Worm (Caenorhabditis elegans): Measurements from ENCODE around the gene H04M03.3.

Gene H04M03.3

DNA sequence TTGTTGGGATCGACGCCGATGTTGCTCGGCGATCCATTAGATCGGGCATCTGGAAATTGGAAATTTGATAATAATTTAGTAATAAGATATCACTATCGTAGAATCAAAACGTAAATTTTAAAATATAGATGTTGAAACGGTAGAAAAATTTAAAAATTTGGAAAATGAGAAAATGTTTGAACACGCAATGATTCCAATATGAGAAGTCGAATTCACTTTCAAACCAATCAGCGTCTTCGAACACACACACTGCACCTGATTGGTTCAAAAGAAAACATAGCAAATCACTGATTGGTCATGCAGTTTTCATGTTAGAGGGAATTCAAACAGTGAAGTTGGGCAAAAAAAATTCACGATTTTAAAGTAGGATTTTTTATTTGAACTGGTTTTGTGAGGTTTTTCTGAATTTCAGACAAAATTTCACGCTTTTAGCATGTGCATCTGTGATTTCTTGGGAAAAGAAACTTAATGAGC is 12.0 kb downstream of the H04M03.3 start, which contains the start of gene H04M03.12:
H04M03.12 (minus strand) TSS at position 51 of the 474 bp plus-strand sequence.
- TF ChIP-seq pqm-1 (tag; optimal IDR thresholded peaks at IDR 0.05) (no peak), F44E2.7 (GFP tag; IDR thresholded peaks at IDR 0.05) (no peak), vab-7 (GFP tag; IDR thresholded peaks at IDR 0.05) (no peak), nhr-111 (GFP tag; optimal IDR thresholded peaks at IDR 0.05) (no peak), spr-3 (GFP tag; optimal IDR thresholded peaks at IDR 0.05) (no peak), hif-1 (tag; optimal IDR thresholded peaks at IDR 0.05) (no peak), lin-13 (GFP tag; optimal IDR thresholded peaks at IDR 0.05) (no peak), gei-8 (GFP tag; optimal IDR thresholded peaks at IDR 0.05) (no peak), fos-1 (tag; optimal IDR thresholded peaks at IDR 0.05) (no peak), ceh-32 (tag; optimal IDR thresholded peaks at IDR 0.05; ENCODE audit: poor library complexity) (no peak)

DNA sequence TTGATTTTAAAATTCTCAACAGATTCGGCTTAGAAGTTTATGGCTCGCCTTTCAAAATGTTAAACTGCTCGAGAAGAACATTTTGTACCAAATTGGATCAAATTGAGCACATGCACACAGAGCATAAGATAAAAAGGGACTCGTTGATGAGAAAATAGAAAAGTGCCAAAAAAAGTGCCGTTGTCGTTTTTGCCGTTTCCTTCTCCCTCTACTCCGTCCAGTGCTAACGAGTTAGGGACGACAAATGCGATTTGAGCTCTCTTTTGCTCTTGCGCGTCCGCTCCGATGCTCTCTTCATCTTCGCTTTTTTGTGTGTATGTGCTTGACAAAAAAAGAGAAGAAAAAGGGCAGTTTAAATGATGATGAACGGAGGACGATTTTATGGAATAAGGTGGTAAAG is 23.8 kb downstream of the H04M03.3 start:
- TF ChIP-seq ces-1 (GFP tag; optimal IDR thresholded peaks at IDR 0.05) (peak; percentile 64), fkh-10 (GFP tag; optimal IDR thresholded peaks at IDR 0.05) (peak; percentile 90), skn-1 (tag; optimal IDR thresholded peaks at IDR 0.05) (no peak), nhr-41 (GFP tag; IDR thresholded peaks at IDR 0.05) (no peak), aha-1 (tag) (peak; percentile 66), mxl-3 (GFP tag; optimal IDR thresholded peaks at IDR 0.05) (no peak), cey-2 (tag; optimal IDR thresholded peaks at IDR 0.05; ENCODE audit: borderline replicate concordance, insufficient read depth) (no peak)

DNA sequence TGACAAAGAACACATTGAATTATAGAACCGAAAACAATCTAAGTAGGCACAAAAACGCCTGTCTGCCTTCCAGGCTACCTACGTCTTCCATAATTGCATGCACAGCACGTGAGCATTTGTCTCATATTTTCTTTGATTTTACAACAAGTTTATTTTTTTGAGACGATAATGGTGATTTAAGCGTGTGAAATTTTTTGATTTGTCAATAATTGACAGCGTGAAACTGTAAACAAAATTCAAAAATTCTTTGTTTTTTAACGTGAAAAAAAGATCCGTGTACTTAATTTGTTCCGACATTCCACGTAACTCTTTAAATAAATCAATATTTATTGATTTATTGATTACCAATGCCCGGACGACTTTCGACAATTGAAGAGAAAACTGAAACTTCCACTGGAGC is 25.7 kb downstream of the H04M03.3 start, which contains the start of gene dhhc-13:
dhhc-13 (plus strand) TSS at position 301 of the 400 bp plus-strand sequence.
- TF ChIP-seq lsy-2 (tag; optimal IDR thresholded peaks at IDR 0.05) (no peak), ceh-28 (tag; optimal IDR thresholded peaks at IDR 0.05) (peak; percentile 71), cey-2 (tag; optimal IDR thresholded peaks at IDR 0.05; ENCODE audit: borderline replicate concordance, insufficient read depth) (no peak)

DNA sequence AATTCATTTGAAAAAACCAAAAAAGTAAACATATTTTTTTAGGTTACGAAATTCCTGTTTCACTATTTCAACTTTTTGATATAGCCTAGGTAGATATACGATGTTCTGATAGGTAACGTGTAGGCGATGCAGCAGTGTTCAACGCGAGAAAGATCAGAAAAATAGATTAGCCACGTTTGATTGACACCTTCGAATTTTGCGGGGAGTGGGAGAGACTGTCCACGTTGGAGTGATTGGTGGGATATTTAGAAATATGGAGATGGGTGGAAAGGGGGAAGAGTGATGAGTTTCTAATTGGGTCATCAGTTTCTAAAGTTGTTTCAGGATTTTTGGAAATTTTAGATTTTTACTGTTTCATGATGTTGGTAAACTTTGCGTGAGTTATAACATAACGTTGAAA is 31.7 kb downstream of the H04M03.3 start:
- TF ChIP-seq F44E2.7 (GFP tag; IDR thresholded peaks at IDR 0.05) (no peak), ctbp-1 (GFP tag; IDR thresholded peaks at IDR 0.05) (no peak), ceh-32 (tag; optimal IDR thresholded peaks at IDR 0.05; ENCODE audit: poor library complexity) (no peak), unc-62 (GFP tag; optimal IDR thresholded peaks at IDR 0.05 in 1 of 2) (peak in 1 of 2 experiments; percentile 90), unc-62 (tag; optimal IDR thresholded peaks at IDR 0.05) (no peak)

DNA sequence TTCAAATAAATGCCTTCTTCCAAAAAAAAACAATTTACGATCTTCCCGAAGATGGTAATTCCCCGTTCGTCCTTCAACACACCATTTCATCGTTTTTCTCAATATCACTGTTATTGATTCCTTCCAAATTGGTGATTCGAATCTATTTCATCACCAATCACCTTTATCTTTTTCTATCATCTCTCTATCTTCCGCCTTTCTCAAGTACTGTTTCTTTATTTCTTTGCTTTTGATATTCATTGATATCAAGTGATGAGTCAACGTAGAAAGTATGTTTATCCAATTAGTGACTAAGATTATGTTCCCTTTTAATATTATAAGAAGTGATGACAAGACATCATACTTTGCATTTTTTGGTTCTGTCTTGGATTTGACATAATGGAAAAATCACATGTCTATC is 32.9 kb downstream of the H04M03.3 start:
- TF ChIP-seq nhr-77 (tag; optimal IDR thresholded peaks at IDR 0.05): no peak
- no peak for TF ChIP-seq spr-1 (tag; optimal IDR thresholded peaks at IDR 0.05)
- TF ChIP-seq tag-97 (GFP tag; IDR thresholded peaks at IDR 0.05): no peak
- TF ChIP-seq nhr-11 (tag; optimal IDR thresholded peaks at IDR 0.05): no peak
- TF ChIP-seq madf-9 (GFP tag; conservative IDR thresholded peaks at IDR 0.05): no peak
- TF ChIP-seq mxl-2 (GFP tag; conservative IDR thresholded peaks at IDR 0.05): no peak
- no peak for TF ChIP-seq lin-15B (tag; optimal IDR thresholded peaks at IDR 0.05)

DNA sequence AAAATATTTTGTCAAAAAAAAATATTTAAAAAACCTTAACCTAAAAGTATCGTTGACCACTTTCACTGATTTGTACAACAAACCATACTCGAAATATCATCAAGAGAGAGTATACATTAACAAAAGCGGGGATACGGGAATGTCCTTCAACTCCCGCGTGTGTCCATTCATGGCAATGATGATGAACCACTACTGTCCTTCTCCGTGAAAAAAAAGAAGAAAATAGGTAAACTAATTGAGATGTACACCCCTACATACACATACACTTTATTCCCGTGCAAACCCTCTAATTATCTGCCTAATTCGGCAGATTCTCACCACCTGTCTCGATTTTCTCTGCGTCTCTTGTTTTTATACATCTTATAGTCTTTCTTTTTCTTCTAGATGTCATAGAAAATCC is 35.3 kb downstream of the H04M03.3 start:
- TF ChIP-seq ceh-28 (tag; optimal IDR thresholded peaks at IDR 0.05) (no peak), nhr-28 (tag; optimal IDR thresholded peaks at IDR 0.05) (peak; percentile 8), mxl-3 (GFP tag; optimal IDR thresholded peaks at IDR 0.05) (peak; percentile 44), aha-1 (tag) (peak; percentile 85), nhr-111 (GFP tag; optimal IDR thresholded peaks at IDR 0.05) (no peak)

DNA sequence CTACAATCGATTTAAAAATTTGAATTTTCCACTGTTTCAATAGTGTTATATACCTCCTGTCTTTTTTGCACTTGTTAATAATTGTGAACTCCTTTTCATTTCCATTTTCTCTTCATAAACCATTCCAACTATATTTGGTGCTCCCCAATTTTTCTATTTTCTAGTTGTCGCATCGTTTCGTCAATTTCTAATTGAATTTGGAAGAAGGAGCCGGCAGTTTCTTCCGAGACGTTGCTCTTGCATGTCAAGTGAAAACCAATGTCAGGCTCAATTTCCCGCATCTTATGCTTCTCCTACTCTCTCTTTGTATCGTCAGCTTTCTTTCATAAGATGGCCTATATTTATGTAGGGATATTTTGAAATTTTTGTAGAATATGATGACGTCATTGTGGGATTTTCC is 36.4 kb downstream of the H04M03.3 start:
- TF ChIP-seq unc-62 (GFP tag; optimal IDR thresholded peaks at IDR 0.05 in 1 of 2) (peak in 1 of 2 experiments; percentile 54), unc-62 (tag; optimal IDR thresholded peaks at IDR 0.05) (no peak), daf-19 (GFP tag; conservative IDR thresholded peaks at IDR 0.05) (no peak), ces-1 (GFP tag; optimal IDR thresholded peaks at IDR 0.05) (peak; percentile 51)

All from whole organism, L4 larva.